Comparison of ENCODE assay signal across 1 fruit fly cellular context in the genomic region with DNA sequence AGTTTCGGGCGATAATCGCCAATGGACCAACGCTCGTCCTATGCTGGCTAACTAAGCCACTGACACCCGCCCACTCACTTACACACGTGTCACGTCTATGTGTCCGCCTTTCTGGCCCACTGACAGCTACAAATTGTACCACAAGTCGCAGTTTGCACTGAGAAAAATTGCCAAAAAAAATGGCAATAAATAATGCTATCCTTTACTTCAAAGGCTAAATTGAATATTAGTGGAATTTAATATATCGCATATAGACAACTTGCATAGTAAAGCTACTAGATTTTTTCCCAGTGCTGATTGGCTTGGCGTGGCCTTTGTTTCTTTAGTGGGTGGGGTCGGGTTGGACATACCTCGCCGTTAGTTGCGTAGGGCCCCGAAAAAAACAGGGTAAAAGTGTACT.
TF ChIP-seq lines count a peak whose summit lies in the region.

No protein-coding gene starts in this region.

TF ChIP-seq in whole organism, embryonic, 481 proteins besides CTCF, POLR2A, EP300 and RAD21 (continued from another document):
- TF ChIP-seq Adf1 (GFP tag; IDR thresholded peaks at IDR 0.05; lab: Robert Waterston, UW): no peak
- peak; percentile 49 for TF ChIP-seq grau (tag; optimal IDR thresholded peaks at IDR 0.05; lab: Kevin White, UChicago)
- no peak for TF ChIP-seq CG11085 (GFP tag; IDR thresholded peaks at IDR 0.05; lab: Robert Waterston, UW)
- TF ChIP-seq Myb (GFP tag; optimal IDR thresholded peaks at IDR 0.05; lab: Kevin White, UChicago): peak; percentile 27
- TF ChIP-seq CG34422 (GFP tag; IDR thresholded peaks at IDR 0.05; lab: Robert Waterston, UW): peak; percentile 67; the same call in 1 of the 3 replicates
- TF ChIP-seq CG7372 (GFP tag; IDR thresholded peaks at IDR 0.05; lab: Robert Waterston, UW): no peak
- peak; percentile 35 for TF ChIP-seq chn (GFP tag; optimal IDR thresholded peaks at IDR 0.05; lab: Kevin White, UChicago)
- TF ChIP-seq dysf (GFP tag; IDR thresholded peaks at IDR 0.05; lab: Robert Waterston, UW): peak; percentile 71
- no peak for TF ChIP-seq GATAe (GFP tag; conservative IDR thresholded peaks at IDR 0.05; lab: Robert Waterston, UW)
- TF ChIP-seq zfh2 (GFP tag; optimal IDR thresholded peaks at IDR 0.05; lab: Kevin White, UChicago): no peak
- TF ChIP-seq fd3F (GFP tag; optimal IDR thresholded peaks at IDR 0.05; lab: Kevin White, UChicago): no peak
- peak; percentile 66 for TF ChIP-seq CG6689 (GFP tag; IDR thresholded peaks at IDR 0.05; lab: Robert Waterston, UW)
- no peak for TF ChIP-seq CG10321 (GFP tag; IDR thresholded peaks at IDR 0.05; lab: Robert Waterston, UW)
- peak; percentile 44 for TF ChIP-seq tio (GFP tag; optimal IDR thresholded peaks at IDR 0.05; lab: Kevin White, UChicago)
- peak; percentile 57 for TF ChIP-seq CG9727 (GFP tag; optimal IDR thresholded peaks at IDR 0.05; lab: Kevin White, UChicago)
- TF ChIP-seq CG1024 (GFP tag; IDR thresholded peaks at IDR 0.05; lab: Robert Waterston, UW): no peak
- peak; percentile 17 for TF ChIP-seq CG1233 (GFP tag; optimal IDR thresholded peaks at IDR 0.05; lab: Kevin White, UChicago)
- TF ChIP-seq CG2875 (GFP tag; optimal IDR thresholded peaks at IDR 0.05; lab: Kevin White, UChicago): peak; percentile 57
- TF ChIP-seq CG3407 (GFP tag; optimal IDR thresholded peaks at IDR 0.05; lab: Kevin White, UChicago): peak; percentile 40
- no peak for TF ChIP-seq mirr (GFP tag; optimal IDR thresholded peaks at IDR 0.05; lab: Kevin White, UChicago)
- TF ChIP-seq pnt (GFP tag; optimal IDR thresholded peaks at IDR 0.05; lab: Kevin White, UChicago): peak; percentile 55
- peak; percentile 96 for TF ChIP-seq Ets65A (GFP tag; lab: Kevin White, UChicago)
- TF ChIP-seq pum (GFP tag; optimal IDR thresholded peaks at IDR 0.05; lab: Kevin White, UChicago): peak; percentile 56
- TF ChIP-seq gem (tag; optimal IDR thresholded peaks at IDR 0.05; lab: Kevin White, UChicago): peak; percentile 73
- TF ChIP-seq Pdp1 (GFP tag; optimal IDR thresholded peaks at IDR 0.05; lab: Kevin White, UChicago): peak; percentile 45 to 73
- TF ChIP-seq fd102C (GFP tag; optimal IDR thresholded peaks at IDR 0.05; lab: Kevin White, UChicago): no peak
- TF ChIP-seq CG11696 (GFP tag; IDR thresholded peaks at IDR 0.05; lab: Robert Waterston, UW): no peak
- peak; percentile 71 for TF ChIP-seq HLH3B (GFP tag; IDR thresholded peaks at IDR 0.05; lab: Robert Waterston, UW)
- peak; percentile 31; the same call in 1 of the 2 replicates for TF ChIP-seq CG4404 (GFP tag; IDR thresholded peaks at IDR 0.05; lab: Robert Waterston, UW)
- TF ChIP-seq bcd (GFP tag; optimal IDR thresholded peaks at IDR 0.05; lab: Kevin White, UChicago): peak; percentile 54
- TF ChIP-seq fu2 (GFP tag; optimal IDR thresholded peaks at IDR 0.05; lab: Kevin White, UChicago): no peak
- peak; percentile 21 for TF ChIP-seq Hmr (GFP tag; optimal IDR thresholded peaks at IDR 0.05; lab: Kevin White, UChicago)
- no peak for TF ChIP-seq MBD-R2 (GFP tag; IDR thresholded peaks at IDR 0.05; lab: Robert Waterston, UW)
- TF ChIP-seq CG1792 (GFP tag; optimal IDR thresholded peaks at IDR 0.05; lab: Kevin White, UChicago): peak; percentile 47
- peak; percentile 52 for TF ChIP-seq Ssrp (tag; optimal IDR thresholded peaks at IDR 0.05; lab: Kevin White, UChicago)
- TF ChIP-seq CG16779 (GFP tag; IDR thresholded peaks at IDR 0.05; lab: Robert Waterston, UW): no peak
- peak; percentile 78 for TF ChIP-seq Hey (tag; optimal IDR thresholded peaks at IDR 0.05; lab: Kevin White, UChicago)
- peak; percentile 72 for TF ChIP-seq CG4424 (GFP tag; optimal IDR thresholded peaks at IDR 0.05; lab: Kevin White, UChicago)
- peak; percentile 48 for TF ChIP-seq CG16863 (GFP tag; optimal IDR thresholded peaks at IDR 0.05; lab: Kevin White, UChicago)
- peak in 1 of 3 experiments; percentile 37 for TF ChIP-seq lola (GFP tag; optimal IDR thresholded peaks at IDR 0.05; lab: Kevin White, UChicago)
- peak; percentile 32 for TF ChIP-seq mam (GFP tag; optimal IDR thresholded peaks at IDR 0.05; lab: Kevin White, UChicago)
- TF ChIP-seq gfzf (GFP tag; optimal IDR thresholded peaks at IDR 0.05; lab: Kevin White, UChicago): no peak
- no peak for TF ChIP-seq Dip2 (GFP tag; IDR thresholded peaks at IDR 0.05; lab: Robert Waterston, UW)
- 0 out of 2 replicates have a peak, but pooled peaks have one; percentile 34 for TF ChIP-seq CG5953 (GFP tag; IDR thresholded peaks at IDR 0.05; lab: Robert Waterston, UW)
- TF ChIP-seq tll (GFP tag; optimal IDR thresholded peaks at IDR 0.05; lab: Kevin White, UChicago): peak in 1 of 2 experiments; percentile 7
- TF ChIP-seq sisA (GFP tag; IDR thresholded peaks at IDR 0.05; lab: Robert Waterston, UW): peak; percentile 66
- TF ChIP-seq E2f1 (GFP tag; IDR thresholded peaks at IDR 0.05; lab: Robert Waterston, UW): peak; percentile 46; the same call in 1 of the 2 replicates
- peak; percentile 34 for TF ChIP-seq CG6254 (GFP tag; optimal IDR thresholded peaks at IDR 0.05; lab: Kevin White, UChicago)
- peak in 1 of 2 experiments; percentile 83 for TF ChIP-seq bsh (GFP tag; optimal IDR thresholded peaks at IDR 0.05; lab: Kevin White, UChicago)
- peak; percentile 29 for TF ChIP-seq CG30431 (GFP tag; optimal IDR thresholded peaks at IDR 0.05; lab: Kevin White, UChicago)
- TF ChIP-seq CG9437 (GFP tag; optimal IDR thresholded peaks at IDR 0.05; lab: Kevin White, UChicago): no peak
- TF ChIP-seq CG7357 (GFP tag; IDR thresholded peaks at IDR 0.05; lab: Robert Waterston, UW): peak; percentile 34; the same call in 1 of the 3 replicates
- TF ChIP-seq CG14014 (GFP tag; IDR thresholded peaks at IDR 0.05; lab: Robert Waterston, UW): peak; percentile 41; the same call in 1 of the 2 replicates
- TF ChIP-seq phol (tag; optimal IDR thresholded peaks at IDR 0.05; lab: Kevin White, UChicago): peak; percentile 67
